Fruit fly (Drosophila melanogaster): Measurements from ENCODE around the gene FoxK.

- TF ChIP-seq Pif1A (GFP tag; optimal IDR thresholded peaks at IDR 0.05) (peak; percentile 42), CG4496 (GFP tag; IDR thresholded peaks at IDR 0.05) (peak; percentile 59; the same call in 2 of the 3 replicates), CG8301 (tag; optimal IDR thresholded peaks at IDR 0.05) (no peak), CG8159 (tag; optimal IDR thresholded peaks at IDR 0.05) (no peak), CG15710 (tag; optimal IDR thresholded peaks at IDR 0.05) (no peak), CG10348 (GFP tag; IDR thresholded peaks at IDR 0.05) (no peak), rn (GFP tag; IDR thresholded peaks at IDR 0.05) (no peak), CG32121 (GFP tag; IDR thresholded peaks at IDR 0.05) (peak; percentile 67), gl (tag; optimal IDR thresholded peaks at IDR 0.05) (peak; percentile 55), CG12605 (GFP tag; IDR thresholded peaks at IDR 0.05) (peak; percentile 72), CG34367 (tag; optimal IDR thresholded peaks at IDR 0.05) (no peak), CG14655 (GFP tag; optimal IDR thresholded peaks at IDR 0.05) (peak; percentile 2), Pif1B (GFP tag; optimal IDR thresholded peaks at IDR 0.05) (no peak), fd96Ca (GFP tag; IDR thresholded peaks at IDR 0.05) (peak; percentile 69; the same call in 2 of the 3 replicates)
These were observed 1.8 kb downstream of the FoxK start for dm6 chr3L:11118627-11119395.

Measured in whole organism, pupa.